Worm (Caenorhabditis elegans) whole organism, L4/young adult: Measurements from ENCODE around the gene mrpl-45.

Experiments used
- dao-5 ChIP-seq: sonication (generic microtip); optimal IDR thresholded peaks from 2 replicates; lab custom pipeline; 2016; ENCODE audit warnings: missing genotype, missing genetic modification characterization, moderate library complexity, missing compliant biosample characterization
- him-1 ChIP-seq: sonication (generic microtip); optimal IDR thresholded peaks from 2 replicates; lab custom pipeline; 2016; ENCODE audit warnings: missing genotype, missing genetic modification reagents, missing genetic modification characterization, missing compliant biosample characterization

DNA sequence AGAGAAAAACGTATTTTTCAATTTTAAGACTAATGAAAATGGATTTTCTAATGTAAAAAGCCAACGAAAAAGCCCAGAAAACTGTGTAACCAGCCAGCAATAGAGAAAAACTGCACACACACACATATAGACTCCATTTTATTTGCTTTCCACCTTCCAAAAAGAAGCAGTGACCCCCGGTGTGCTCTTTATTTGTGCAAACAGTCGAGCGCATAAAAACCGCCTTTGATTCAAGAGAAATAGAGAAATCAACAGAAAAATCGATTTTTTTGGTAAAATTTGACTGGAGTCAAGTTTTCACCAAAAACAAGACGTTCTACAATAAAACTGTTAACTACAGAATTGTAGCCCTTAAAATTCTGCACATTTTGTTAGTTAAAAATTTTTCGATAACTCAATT is 26.8 kb upstream of the mrpl-45 start:
- TF ChIP-seq him-1 (no peak), dao-5 (no peak)
